Worm (Caenorhabditis elegans): ENCODE results near the gene R08F11.7.

DNA sequence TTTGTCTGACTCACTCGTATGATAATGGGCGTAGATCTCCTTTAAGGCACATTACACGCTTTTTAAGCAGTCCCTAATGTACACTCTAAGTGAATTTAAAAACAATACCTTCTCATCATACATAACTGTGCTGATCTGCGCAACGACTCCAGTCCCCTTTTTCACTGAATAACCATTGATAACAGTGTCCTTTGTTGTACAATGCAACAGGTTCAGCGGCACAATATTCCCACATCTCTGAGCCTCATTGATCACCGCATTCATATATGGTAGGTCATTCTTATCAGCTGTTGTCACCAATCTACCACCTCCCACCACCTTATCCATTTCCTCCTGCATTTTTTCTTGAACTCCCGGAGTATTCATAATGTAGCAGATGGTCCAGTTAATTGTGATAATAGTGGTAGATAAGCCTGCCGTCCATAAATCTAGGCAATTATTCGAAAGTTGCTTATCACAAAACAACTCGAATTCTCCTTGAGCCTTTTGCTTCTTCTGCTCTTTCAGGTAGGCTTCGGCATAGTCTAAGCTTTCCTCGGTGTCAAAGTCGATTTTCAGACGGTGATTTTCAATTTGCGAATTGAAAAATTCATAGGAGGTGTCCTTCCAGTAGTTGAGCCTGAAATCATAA is 12.0 kb downstream of the R08F11.7 start:
- TF ChIP-seq skn-1 (tag; optimal IDR thresholded peaks at IDR 0.05) (no peak), R02D3.7 (tag; optimal IDR thresholded peaks at IDR 0.05) (no peak), zag-1 (tag; optimal IDR thresholded peaks at IDR 0.05) (no peak), ceh-82 (tag; optimal IDR thresholded peaks at IDR 0.05) (no peak)

All from whole organism, L2 larva.